Worm (Caenorhabditis elegans) whole organism, L1 larva: ENCODE measurements around the gene clec-51.

Experiments used
- C04F5.9 ChIP-seq: sonication (generic microtip); optimal IDR thresholded peaks from 2 replicates; lab custom pipeline; 2016; ENCODE audit warnings: missing genetic modification characterization, missing compliant biosample characterization
- Y116A8C.19 ChIP-seq: sonication (generic microtip); optimal IDR thresholded peaks from 2 replicates; lab custom pipeline; 2016; ENCODE audit warnings: missing compliant biosample characterization, missing genetic modification characterization, borderline replicate concordance
- blmp-1 ChIP-seq: fragments of 150-350 bp; optimal IDR thresholded peaks from 2 replicates; lab custom pipeline; 2014; ENCODE audit warnings: missing biosample characterization, missing genetic modification characterization
- ceh-63 ChIP-seq: fragments of 200-800 bp; sonication (Bioruptor generic); optimal IDR thresholded peaks from 2 replicates; lab custom pipeline; 2018; ENCODE audit warnings: mild to moderate bottlenecking, missing genetic modification characterization, missing compliant biosample characterization
- ceh-82 ChIP-seq, 3 experiments: fragments of 150-350 bp in 1 of 3; sonication (generic microtip) in 2 of 3; optimal IDR thresholded peaks; 2 replicates each; lab custom pipeline; 2014 to 2017; ENCODE audit warnings: missing biosample characterization in 3 of 3, missing genetic modification characterization in 3 of 3
- dpl-1 ChIP-seq, 3 experiments: fragments of 150-350 bp in 2 of 3; sonication (generic microtip) in 1 of 3; optimal IDR thresholded peaks; 2 replicates each; lab custom pipeline; 2014 to 2017; ENCODE audit warnings: missing biosample characterization in 3 of 3, missing genetic modification characterization in 3 of 3, missing genetic modification reagents in 3 of 3
- efl-1 ChIP-seq, 4 experiments: fragments of 150-350 bp; optimal IDR thresholded peaks in 3 of 4; peaks in 1 of 4; 1 replicate in 1 of 4; 2 replicates in 3 of 4; lab custom pipeline; 2014; ENCODE audit warnings: missing biosample characterization in 2 of 4, missing genetic modification characterization in 2 of 4, missing genetic modification reagents in 2 of 4
- efl-3 ChIP-seq: fragments of 200-800 bp; sonication (Bioruptor generic); optimal IDR thresholded peaks from 2 replicates; lab custom pipeline; 2018; ENCODE audit warnings: mild to moderate bottlenecking, missing genetic modification characterization, missing compliant biosample characterization
- egl-13 ChIP-seq: sonication (generic microtip); optimal IDR thresholded peaks from 2 replicates; lab custom pipeline; 2016; ENCODE audit warnings: missing genotype, missing genetic modification reagents, missing genetic modification characterization, missing compliant biosample characterization
- fkh-4 ChIP-seq: sonication (generic microtip); optimal IDR thresholded peaks from 2 replicates; lab custom pipeline; 2016; ENCODE audit warnings: missing compliant biosample characterization, missing genetic modification characterization, borderline replicate concordance
- fkh-8 ChIP-seq: sonication (generic microtip); optimal IDR thresholded peaks from 2 replicates; lab custom pipeline; 2016; ENCODE audit warnings: mild to moderate bottlenecking, missing genetic modification characterization, missing compliant biosample characterization
- grh-1 ChIP-seq: fragments of 200-800 bp; sonication (Bioruptor generic); IDR thresholded peaks from 2 replicates; pipeline ENCODE4 v1.3.6; 2022; ENCODE audit warnings: missing genetic modification reagents, missing genetic modification characterization, missing compliant biosample characterization
- hlh-17 ChIP-seq: fragments of 200-800 bp; sonication (Bioruptor generic); optimal IDR thresholded peaks from 2 replicates; lab custom pipeline; 2018; ENCODE audit warnings: missing genetic modification characterization, mild to moderate bottlenecking, missing compliant biosample characterization, moderate library complexity, borderline replicate concordance
- hlh-4 ChIP-seq: sonication (generic microtip); optimal IDR thresholded peaks from 2 replicates; lab custom pipeline; 2016; ENCODE audit warnings: mild to moderate bottlenecking, missing genetic modification characterization, missing compliant biosample characterization
- hpl-2 ChIP-seq: fragments of 150-350 bp; optimal IDR thresholded peaks from 2 replicates; lab custom pipeline; 2014; ENCODE audit warnings: missing biosample characterization, missing genetic modification reagents, missing genetic modification characterization
- jun-1 ChIP-seq: fragments of 150-350 bp; optimal IDR thresholded peaks from 2 replicates; lab custom pipeline; 2014; ENCODE audit warnings: missing biosample characterization, missing genetic modification reagents, missing genetic modification characterization
- lin-14 ChIP-seq: fragments of 200-800 bp; sonication (Bioruptor generic); optimal IDR thresholded peaks from 2 replicates; lab custom pipeline; 2018; ENCODE audit warnings: mild to moderate bottlenecking, missing genetic modification characterization, moderate library complexity, missing compliant biosample characterization
- lin-35 ChIP-seq, 2 experiments: fragments of 150-350 bp; optimal IDR thresholded peaks; 2 replicates each; lab custom pipeline; 2014; ENCODE audit warnings: missing biosample characterization in 2 of 2, missing genetic modification characterization in 2 of 2, missing genetic modification reagents in 2 of 2
- mdl-1 ChIP-seq, 2 experiments: fragments of 150-350 bp; optimal IDR thresholded peaks; 2 replicates each; lab custom pipeline; 2014 to 2017; ENCODE audit warnings: missing biosample characterization in 2 of 2, missing genetic modification characterization in 2 of 2, inconsistent platforms in 1 of 2
- mef-2 ChIP-seq: fragments of 150-350 bp; optimal IDR thresholded peaks from 2 replicates; lab custom pipeline; 2014; ENCODE audit warnings: missing biosample characterization, missing genetic modification characterization
- mep-1 ChIP-seq: fragments of 150-350 bp; optimal IDR thresholded peaks from 2 replicates; lab custom pipeline; 2014; ENCODE audit warnings: missing biosample characterization, missing genetic modification characterization
- nhr-19 ChIP-seq: fragments of 200-800 bp; sonication (Bioruptor generic); conservative IDR thresholded peaks from 2 replicates; pipeline ENCODE4 v1.3.6; 2022; ENCODE audit warnings: missing genetic modification characterization, missing compliant biosample characterization
- nhr-20 ChIP-seq: sonication (generic microtip); optimal IDR thresholded peaks from 2 replicates; lab custom pipeline; 2016; ENCODE audit warnings: mild to moderate bottlenecking, missing genetic modification characterization, missing compliant biosample characterization
- nhr-71 ChIP-seq: sonication (generic microtip); optimal IDR thresholded peaks from 2 replicates; lab custom pipeline; 2016; ENCODE audit warnings: mild to moderate bottlenecking, missing genetic modification characterization, moderate library complexity, missing compliant biosample characterization
- nhr-76 ChIP-seq: sonication (generic microtip); optimal IDR thresholded peaks from 2 replicates; lab custom pipeline; 2017; ENCODE audit warnings: missing biosample characterization, missing genetic modification characterization
- nhr-85 ChIP-seq: sonication (generic microtip); peaks from one replicate; lab custom pipeline; 2016; ENCODE audit warnings: missing genetic modification characterization, inconsistent platforms, missing compliant biosample characterization
- nhr-90 ChIP-seq: sonication (generic microtip); optimal IDR thresholded peaks from 2 replicates; lab custom pipeline; 2016; ENCODE audit warnings: mild to moderate bottlenecking, missing genetic modification characterization, missing compliant biosample characterization; ENCODE audit not compliant: poor library complexity
- pax-3 ChIP-seq: fragments of 200-800 bp; sonication (Bioruptor generic); optimal IDR thresholded peaks from 2 replicates; lab custom pipeline; 2018; ENCODE audit warnings: mild to moderate bottlenecking, missing genetic modification characterization, moderate library complexity, missing compliant biosample characterization
- pqm-1 ChIP-seq: sonication (generic microtip); optimal IDR thresholded peaks from 3 replicates; lab custom pipeline; 2017; ENCODE audit warnings: missing biosample characterization, missing genetic modification characterization
- skn-1 ChIP-seq: fragments of 150-350 bp; optimal IDR thresholded peaks from 2 replicates; lab custom pipeline; 2014; ENCODE audit warnings: missing biosample characterization, missing genetic modification characterization
- snpc-4 ChIP-seq: fragments of 150-350 bp; optimal IDR thresholded peaks from 2 replicates; lab custom pipeline; 2014; ENCODE audit warnings: missing biosample characterization, missing genetic modification characterization
- sup-37 ChIP-seq: fragments of 200-800 bp; sonication (Bioruptor generic); optimal IDR thresholded peaks from 2 replicates; lab custom pipeline; 2018; ENCODE audit warnings: mild to moderate bottlenecking, missing genetic modification characterization, missing compliant biosample characterization
- tlp-1 ChIP-seq: fragments of 150-350 bp; optimal IDR thresholded peaks from 2 replicates; lab custom pipeline; 2014; ENCODE audit warnings: missing biosample characterization, missing genetic modification characterization
- unc-62 ChIP-seq: fragments of 150-350 bp; optimal IDR thresholded peaks from 2 replicates; lab custom pipeline; 2014; ENCODE audit warnings: missing biosample characterization, missing genetic modification reagents, missing genetic modification characterization
- unc-98 ChIP-seq: fragments of 200-800 bp; sonication (Bioruptor generic); IDR thresholded peaks from 2 replicates; pipeline ENCODE4 v1.3.6; 2022; ENCODE audit warnings: missing genetic modification characterization, missing compliant biosample characterization
- xbp-1 ChIP-seq: sonication (generic microtip); optimal IDR thresholded peaks from 2 replicates; lab custom pipeline; 2016; ENCODE audit warnings: missing genetic modification characterization, missing compliant biosample characterization
- ztf-4 ChIP-seq: fragments of 150-350 bp; optimal IDR thresholded peaks from 2 replicates; lab custom pipeline; 2014; ENCODE audit warnings: missing biosample characterization, missing genetic modification characterization

Gene clec-51

ce11 chrIV:8206314-8206713, 42.7 kb upstream of the clec-51 start, which contains the start of gene svh-1:
Gene svh-1, plus strand, starts transcription at chrIV:8206614.
- TF ChIP-seq fkh-8 (no peak), grh-1 (GFP tag; lab: Robert Waterston, UW) (no peak), efl-3 (GFP tag; lab: Kevin White, UChicago) (no peak), fkh-4 (tag; lab: Kevin White, UChicago) (no peak), skn-1 (no peak), mef-2 (tag; lab: Kevin White, UChicago) (no peak), tlp-1 (tag; lab: Kevin White, UChicago) (no peak), pqm-1 (no peak), hlh-17 (GFP tag; lab: Kevin White, UChicago) (no peak), hpl-2 (GFP tag; lab: Kevin White, UChicago) (no peak), nhr-90 (no peak), sup-37 (no peak), nhr-85 (tag; lab: Kevin White, UChicago) (no peak), snpc-4 (tag; lab: Kevin White, UChicago) (no peak)

DNA sequence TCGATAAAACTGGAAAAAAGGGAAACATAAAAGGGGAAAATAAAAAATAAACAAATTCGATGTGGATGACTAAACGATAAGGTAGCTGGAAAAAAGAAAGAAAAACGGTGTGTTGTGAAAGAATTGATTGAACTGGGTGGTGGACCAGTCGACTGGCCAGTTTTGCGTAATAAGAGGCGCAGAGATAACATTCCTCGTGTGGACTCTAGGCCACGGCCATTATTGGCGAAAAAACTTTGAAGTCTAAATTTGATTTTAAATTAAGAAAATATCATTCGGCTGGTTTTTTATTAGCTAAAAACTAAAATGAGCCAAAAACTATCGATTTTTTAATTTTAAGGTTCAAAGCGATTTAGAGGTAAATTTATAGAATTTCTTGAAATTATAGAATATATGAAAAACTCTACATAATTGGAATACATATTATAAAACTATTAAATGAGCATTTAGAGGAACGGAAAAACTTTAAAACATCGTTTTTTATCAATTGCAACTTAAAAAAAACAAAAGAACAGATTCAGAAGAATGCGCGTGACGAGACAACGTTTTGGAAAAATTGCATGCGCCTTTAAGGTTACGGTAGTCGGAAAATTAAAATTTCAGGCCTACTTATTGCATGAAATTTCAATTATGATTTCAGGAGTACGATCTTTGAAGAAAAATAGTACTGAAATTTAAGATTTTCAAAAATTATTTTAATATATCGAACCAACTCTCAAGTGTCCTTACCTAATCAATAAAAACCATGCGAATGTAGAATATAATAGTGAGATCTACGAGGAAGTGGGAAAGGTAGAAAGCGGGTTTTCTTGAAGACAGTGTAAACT, 41.9 kb upstream of the clec-51 start, which contains the start of gene hgrs-1:
hgrs-1 (minus strand) TSS at position 777 of the 827 bp plus-strand sequence.
- no peak for TF ChIP-seq lin-14
- no peak for TF ChIP-seq unc-62
- no peak for TF ChIP-seq grh-1 (GFP tag; lab: Robert Waterston, UW)
- TF ChIP-seq ceh-82 (tag; optimal IDR thresholded peaks at IDR 0.05; lab: Kevin White, UChicago), result peak in 1 of 3 experiments; percentile 3
- TF ChIP-seq xbp-1 (tag; lab: Kevin White, UChicago), result no peak
- no peak for TF ChIP-seq mdl-1 (tag; optimal IDR thresholded peaks at IDR 0.05; lab: Kevin White, UChicago)
- TF ChIP-seq hlh-4, result no peak
- TF ChIP-seq hpl-2 (GFP tag; lab: Kevin White, UChicago), result no peak
- no peak for TF ChIP-seq ztf-4 (tag; lab: Kevin White, UChicago)
- TF ChIP-seq lin-35 (GFP tag; optimal IDR thresholded peaks at IDR 0.05; lab: Kevin White, UChicago), result peak in 1 of 2 experiments; percentile 21
- no peak for TF ChIP-seq unc-98 (GFP tag; lab: Robert Waterston, UW)
- no peak for TF ChIP-seq nhr-20
- TF ChIP-seq sup-37, result no peak
- TF ChIP-seq nhr-71 (tag; lab: Kevin White, UChicago), result no peak
- TF ChIP-seq hlh-17 (GFP tag; lab: Kevin White, UChicago), result no peak
- TF ChIP-seq nhr-76, result no peak
- TF ChIP-seq blmp-1 (tag; lab: Kevin White, UChicago), result peak; percentile 29
- no peak for TF ChIP-seq C04F5.9 (tag; lab: Kevin White, UChicago)
- TF ChIP-seq mep-1 (tag; lab: Kevin White, UChicago), result no peak
- peak in 1 of 2 experiments; percentile 38 for TF ChIP-seq efl-1 (optimal IDR thresholded peaks at IDR 0.05; lab: Kevin White, UChicago)
- no peak for TF ChIP-seq efl-1 (GFP tag; optimal IDR thresholded peaks at IDR 0.05 in 1 of 2; lab: Kevin White, UChicago)
- peak in 1 of 3 experiments; percentile 9 for TF ChIP-seq dpl-1 (GFP tag; optimal IDR thresholded peaks at IDR 0.05; lab: Kevin White, UChicago)
- no peak for TF ChIP-seq pqm-1
- no peak for TF ChIP-seq ceh-63
- TF ChIP-seq egl-13 (tag; lab: Kevin White, UChicago), result no peak
- no peak for TF ChIP-seq pax-3 (tag; lab: Kevin White, UChicago)
- TF ChIP-seq Y116A8C.19 (tag; lab: Kevin White, UChicago), result no peak

- no peak for TF ChIP-seq unc-62
- no peak for TF ChIP-seq efl-1 (optimal IDR thresholded peaks at IDR 0.05; lab: Kevin White, UChicago)
- TF ChIP-seq efl-1 (GFP tag; optimal IDR thresholded peaks at IDR 0.05 in 1 of 2; lab: Kevin White, UChicago), result peak in 1 of 2 experiments; percentile 43
- no peak for TF ChIP-seq nhr-19 (GFP tag; lab: Robert Waterston, UW)
- no peak for TF ChIP-seq skn-1
- TF ChIP-seq ztf-4 (tag; lab: Kevin White, UChicago), result no peak
- TF ChIP-seq jun-1, result no peak
These were observed 40.0 kb upstream of the clec-51 start for ce11 chrIV:8203555-8203954.
